Fruit fly (Drosophila melanogaster) whole organism, prepupa: Measurements from ENCODE around the gene CG6790.
A peak's percentile ranks its signal among the peaks of the same experiment; 100 is the strongest.

Source experiments
- CG10631 ChIP-seq: fragments of 200-800 bp; sonication (Bioruptor generic); optimal IDR thresholded peaks from 2 replicates; lab custom pipeline; 2016; ENCODE audit warnings: missing biosample characterization, missing genetic modification characterization
- CG10669 ChIP-seq: fragments of 200-800 bp; sonication (Bioruptor generic); optimal IDR thresholded peaks from 3 replicates; lab custom pipeline; 2018; ENCODE audit warnings: missing biosample characterization, mild to moderate bottlenecking, missing genetic modification characterization, moderate library complexity
- CG11902 ChIP-seq: fragments of 200-800 bp; sonication (Bioruptor generic); optimal IDR thresholded peaks from 3 replicates; lab custom pipeline; 2016; ENCODE audit warnings: missing biosample characterization, missing genetic modification characterization
- CG1621 ChIP-seq: fragments of 200-800 bp; sonication (Bioruptor generic); optimal IDR thresholded peaks from 3 replicates; lab custom pipeline; 2018; ENCODE audit warnings: missing biosample characterization, mild to moderate bottlenecking, missing genetic modification characterization
- CG31627 ChIP-seq: fragments of 200-800 bp; sonication (Bioruptor generic); optimal IDR thresholded peaks from 3 replicates; lab custom pipeline; 2016; ENCODE audit warnings: missing biosample characterization, missing genetic modification characterization
- CG34406 ChIP-seq: fragments of 200-800 bp; sonication (Bioruptor generic); optimal IDR thresholded peaks from 3 replicates; lab custom pipeline; 2016; ENCODE audit warnings: missing biosample characterization, missing genetic modification characterization
- CG3919 ChIP-seq: fragments of 200-800 bp; sonication (Bioruptor generic); optimal IDR thresholded peaks from 3 replicates; lab custom pipeline; 2016; ENCODE audit warnings: missing biosample characterization, missing genetic modification characterization
- CG4318 ChIP-seq: fragments of 200-800 bp; sonication (Bioruptor generic); optimal IDR thresholded peaks from 3 replicates; lab custom pipeline; 2017; ENCODE audit warnings: missing biosample characterization, mild to moderate bottlenecking, missing genetic modification characterization
- CG6163 ChIP-seq: fragments of 200-800 bp; sonication (Bioruptor generic); IDR thresholded peaks from 3 replicates; pipeline ENCODE4 v1.3.6; 2022; ENCODE audit warnings: missing biosample characterization, missing genetic modification characterization
- CG6276 ChIP-seq: fragments of 200-800 bp; sonication (Bioruptor generic); optimal IDR thresholded peaks from 2 replicates; lab custom pipeline; 2017; ENCODE audit warnings: missing biosample characterization, mild to moderate bottlenecking, missing genetic modification characterization
- CG6854 ChIP-seq: fragments of 200-800 bp; sonication (Bioruptor generic); optimal IDR thresholded peaks from 2 replicates; lab custom pipeline; 2017; ENCODE audit warnings: missing biosample characterization, mild to moderate bottlenecking, missing genetic modification characterization
- CG7368 ChIP-seq: fragments of 200-800 bp; sonication (Bioruptor generic); optimal IDR thresholded peaks from 3 replicates; lab custom pipeline; 2016; ENCODE audit warnings: missing biosample characterization, missing genetic modification characterization
- CG8119 ChIP-seq: fragments of 200-800 bp; sonication (Bioruptor generic); IDR thresholded peaks from 3 replicates; pipeline ENCODE4 v1.3.6; 2022; ENCODE audit warnings: missing biosample characterization, missing genetic modification characterization
- CG8632 ChIP-seq: fragments of 200-800 bp; sonication (Bioruptor generic); optimal IDR thresholded peaks from 3 replicates; lab custom pipeline; 2016; ENCODE audit warnings: missing biosample characterization, missing genetic modification characterization
- Eip78C ChIP-seq: fragments of 200-800 bp; sonication (Bioruptor generic); peaks from one replicate; lab custom pipeline; 2016; ENCODE audit warnings: missing biosample characterization, missing genetic modification characterization
- Eip93F ChIP-seq: fragments of 200-800 bp; sonication (Bioruptor generic); optimal IDR thresholded peaks from 2 replicates; lab custom pipeline; 2016; ENCODE audit warnings: missing biosample characterization, mild to moderate bottlenecking, missing genetic modification characterization
- Ets21C ChIP-seq: fragments of 200-800 bp; sonication (Bioruptor generic); optimal IDR thresholded peaks from 3 replicates; lab custom pipeline; 2016; ENCODE audit warnings: missing biosample characterization, missing genetic modification characterization
- Ets96B ChIP-seq: fragments of 200-800 bp; optimal IDR thresholded peaks from 2 replicates; lab custom pipeline; 2019; ENCODE audit warnings: missing biosample characterization, mild to moderate bottlenecking, missing genetic modification characterization, moderate library complexity
- Hr39 ChIP-seq: fragments of 200-800 bp; sonication (Bioruptor generic); optimal IDR thresholded peaks from 2 replicates; lab custom pipeline; 2016; ENCODE audit warnings: missing biosample characterization, missing genetic modification characterization
- Hr4 ChIP-seq: fragments of 200-800 bp; sonication (Bioruptor generic); optimal IDR thresholded peaks from 3 replicates; lab custom pipeline; 2016; ENCODE audit warnings: missing biosample characterization, missing genetic modification characterization
- Lpt ChIP-seq: fragments of 200-800 bp; sonication (Bioruptor generic); optimal IDR thresholded peaks from 3 replicates; lab custom pipeline; 2016; ENCODE audit warnings: missing biosample characterization, missing genetic modification characterization
- Smox ChIP-seq: fragments of 200-800 bp; sonication (Bioruptor generic); optimal IDR thresholded peaks from 3 replicates; lab custom pipeline; 2016; ENCODE audit warnings: missing biosample characterization, missing genetic modification characterization
- Sox102F ChIP-seq: fragments of 200-800 bp; sonication (Bioruptor generic); optimal IDR thresholded peaks from 2 replicates; lab custom pipeline; 2016; ENCODE audit warnings: missing biosample characterization, mild to moderate bottlenecking, missing genetic modification characterization
- Sox15 ChIP-seq: fragments of 200-800 bp; sonication (Bioruptor generic); optimal IDR thresholded peaks from 3 replicates; lab custom pipeline; 2016; ENCODE audit warnings: missing biosample characterization, missing genetic modification characterization
- acj6 ChIP-seq: fragments of 200-800 bp; sonication (Bioruptor generic); optimal IDR thresholded peaks from 3 replicates; lab custom pipeline; 2016; ENCODE audit warnings: missing biosample characterization, missing genetic modification characterization
- cyc ChIP-seq: fragments of 200-800 bp; sonication (Bioruptor generic); optimal IDR thresholded peaks from 3 replicates; lab custom pipeline; 2016; ENCODE audit warnings: missing biosample characterization, missing genetic modification characterization
- dsx ChIP-seq: fragments of 200-800 bp; optimal IDR thresholded peaks from 3 replicates; lab custom pipeline; 2019; ENCODE audit warnings: missing biosample characterization, mild to moderate bottlenecking, missing genetic modification characterization, moderate library complexity; ENCODE audit not compliant: poor library complexity, severe bottlenecking
- fd59A ChIP-seq: fragments of 200-800 bp; sonication (Bioruptor generic); optimal IDR thresholded peaks from 2 replicates; lab custom pipeline; 2017; ENCODE audit warnings: missing biosample characterization, mild to moderate bottlenecking, missing genetic modification characterization, missing genetic modification reagents
- fd85E ChIP-seq: fragments of 200-800 bp; sonication (Bioruptor generic); optimal IDR thresholded peaks from 3 replicates; lab custom pipeline; 2016; ENCODE audit warnings: missing biosample characterization, missing genetic modification characterization
- ss ChIP-seq, 2 experiments: fragments of 200-800 bp; sonication (Bioruptor generic); optimal IDR thresholded peaks; 2 replicates in 1 of 2; 3 replicates in 1 of 2; lab custom pipeline; 2017 to 2018; ENCODE audit warnings: mild to moderate bottlenecking in 2 of 2, missing biosample characterization in 2 of 2, missing genetic modification characterization in 2 of 2, moderate library complexity in 1 of 2
- svp ChIP-seq: fragments of 200-800 bp; sonication (Bioruptor generic); peaks from one replicate; lab custom pipeline; 2016; ENCODE audit warnings: missing biosample characterization, missing genetic modification characterization
- vri ChIP-seq: fragments of 200-800 bp; sonication (Bioruptor generic); optimal IDR thresholded peaks from 3 replicates; lab custom pipeline; 2016; ENCODE audit warnings: missing biosample characterization, mild to moderate bottlenecking, missing genetic modification characterization

Gene CG6790

dm6 chr3R:11566769-11567570 lies 11.6 kb downstream of the CG6790 start, which contains the start of the genes fabp and sea (continued):
- TF ChIP-seq fd59A (GFP tag; lab: Kevin White, UChicago), result no peak
- no peak for TF ChIP-seq CG11902 (GFP tag; lab: Kevin White, UChicago)
- TF ChIP-seq vri (GFP tag; lab: Kevin White, UChicago), result peak; percentile 66
- no peak for TF ChIP-seq svp (GFP tag; lab: Kevin White, UChicago)
- TF ChIP-seq Smox (GFP tag; lab: Kevin White, UChicago), result no peak
- no peak for TF ChIP-seq Ets96B
- no peak for TF ChIP-seq CG10631 (GFP tag; lab: Kevin White, UChicago)
- peak; percentile 54; the same call in 1 of the 3 replicates for TF ChIP-seq CG6163 (GFP tag; lab: Robert Waterston, UW)
- no peak for TF ChIP-seq CG4318 (GFP tag; lab: Kevin White, UChicago)
- peak; percentile 39 for TF ChIP-seq CG6276
- TF ChIP-seq CG8119 (GFP tag; lab: Robert Waterston, UW), result peak; percentile 50; the same call in 1 of the 3 replicates
- TF ChIP-seq Ets21C (GFP tag; lab: Kevin White, UChicago), result no peak
- no peak for TF ChIP-seq Lpt (GFP tag; lab: Kevin White, UChicago)
- no peak for TF ChIP-seq CG7368 (GFP tag; lab: Kevin White, UChicago)

- no peak for TF ChIP-seq acj6
- peak; percentile 0 for TF ChIP-seq Sox102F (GFP tag; lab: Kevin White, UChicago)
- TF ChIP-seq svp (GFP tag; lab: Kevin White, UChicago), result peak; percentile 96
- peak; percentile 32 for TF ChIP-seq vri (GFP tag; lab: Kevin White, UChicago)
- TF ChIP-seq CG8119 (GFP tag; lab: Robert Waterston, UW), result no peak
- TF ChIP-seq Eip93F (GFP tag; lab: Kevin White, UChicago), result peak; percentile 12
- peak; percentile 18 for TF ChIP-seq Eip78C
- TF ChIP-seq CG8632 (GFP tag; lab: Kevin White, UChicago), result no peak
- no peak for TF ChIP-seq Ets21C (GFP tag; lab: Kevin White, UChicago)
Observed at dm6 chr3R:11564792-11565402, 13.6 kb downstream of the CG6790 start.

dm6 chr3R:11563147-11563546 lies 15.4 kb downstream of the CG6790 start:
- TF ChIP-seq CG10631 (GFP tag; lab: Kevin White, UChicago) (no peak), svp (GFP tag; lab: Kevin White, UChicago) (no peak), ss (GFP tag; optimal IDR thresholded peaks at IDR 0.05; lab: Kevin White, UChicago) (no peak), CG31627 (no peak), dsx (no peak), fd85E (GFP tag; lab: Kevin White, UChicago) (no peak), Sox15 (no peak), CG10669 (GFP tag; lab: Kevin White, UChicago) (no peak), cyc (GFP tag; lab: Kevin White, UChicago) (no peak), CG4318 (GFP tag; lab: Kevin White, UChicago) (no peak), Hr39 (GFP tag; lab: Kevin White, UChicago) (no peak), Hr4 (no peak), CG34406 (GFP tag; lab: Kevin White, UChicago) (no peak), CG6854 (no peak), CG1621 (tag; lab: Kevin White, UChicago) (no peak), CG8119 (GFP tag; lab: Robert Waterston, UW) (no peak), CG3919 (GFP tag; lab: Kevin White, UChicago) (no peak), acj6 (no peak)
